Worm (Caenorhabditis elegans) whole organism, young adult: ENCODE measurements around the gene daz-1.

Source experiments
- C17E4.6 ChIP-seq: fragments of 200-800 bp; sonication (Bioruptor generic); IDR thresholded peaks from 2 replicates; pipeline ENCODE4 v1.3.6; 2022; ENCODE audit warnings: missing genetic modification reagents, missing genetic modification characterization, missing compliant biosample characterization
- F39B2.1 ChIP-seq: fragments of 200-800 bp; sonication (Bioruptor generic); IDR thresholded peaks from 2 replicates; pipeline ENCODE4 v1.3.6; 2022; ENCODE audit warnings: missing genetic modification reagents, missing genetic modification characterization, missing compliant biosample characterization
- F49E8.2 ChIP-seq: sonication (generic microtip); optimal IDR thresholded peaks from 3 replicates; lab custom pipeline; 2017; ENCODE audit warnings: missing genetic modification characterization, mild to moderate bottlenecking, missing compliant biosample characterization, antibody characterized with exemption, moderate library complexity; ENCODE audit not compliant: insufficient read depth
- F57A8.1 ChIP-seq: fragments of 200-800 bp; sonication (Bioruptor generic); optimal IDR thresholded peaks from 2 replicates; lab custom pipeline; 2018; ENCODE audit warnings: mild to moderate bottlenecking, missing genetic modification characterization, moderate library complexity, missing compliant biosample characterization
- F57C9.4 ChIP-seq: sonication (generic microtip); optimal IDR thresholded peaks from 2 replicates; lab custom pipeline; 2017; ENCODE audit warnings: mild to moderate bottlenecking, missing genetic modification characterization, missing compliant biosample characterization
- K11D2.4 ChIP-seq: fragments of 200-800 bp; sonication (Bioruptor generic); IDR thresholded peaks from 2 replicates; pipeline ENCODE4 v1.3.6; 2022; ENCODE audit warnings: missing genetic modification reagents, missing genetic modification characterization, missing compliant biosample characterization
- K12H6.12 ChIP-seq: fragments of 200-800 bp; sonication (Bioruptor generic); optimal IDR thresholded peaks from 2 replicates; lab custom pipeline; 2018; ENCODE audit warnings: mild to moderate bottlenecking, missing genetic modification characterization, missing compliant biosample characterization
- T26A5.8 ChIP-seq: sonication (generic microtip); optimal IDR thresholded peaks from 2 replicates; lab custom pipeline; 2016; ENCODE audit warnings: missing genetic modification characterization, missing compliant biosample characterization
- ama-1 ChIP-seq, 3 experiments: fragments of 150-350 bp in 1 of 3; sonication (generic microtip) in 2 of 3; optimal IDR thresholded peaks; 2 replicates each; lab custom pipeline; 2014 to 2018; ENCODE audit warnings: missing biosample characterization in 2 of 3, missing genetic modification characterization in 2 of 3, missing genetic modification reagents in 2 of 3
- aptf-2 ChIP-seq: fragments of 200-800 bp; sonication (Bioruptor generic); conservative IDR thresholded peaks from 2 replicates; pipeline ENCODE4 v1.3.6; 2022; ENCODE audit warnings: missing genetic modification reagents, missing genetic modification characterization, missing compliant biosample characterization
- aptf-3 ChIP-seq: fragments of 200-800 bp; sonication (Bioruptor generic); IDR thresholded peaks from 2 replicates; pipeline ENCODE4 v1.3.6; 2022; ENCODE audit warnings: missing genetic modification characterization, missing compliant biosample characterization
- athp-1 ChIP-seq: sonication (generic microtip); optimal IDR thresholded peaks from 2 replicates; lab custom pipeline; 2017; ENCODE audit warnings: mild to moderate bottlenecking, missing genetic modification characterization, missing compliant biosample characterization
- ccch-3 ChIP-seq: fragments of 200-800 bp; sonication (Bioruptor generic); optimal IDR thresholded peaks from 2 replicates; lab custom pipeline; 2018; ENCODE audit warnings: mild to moderate bottlenecking, missing genetic modification characterization, missing compliant biosample characterization
- ceh-58 ChIP-seq: fragments of 200-800 bp; sonication (Bioruptor generic); IDR thresholded peaks from 2 replicates; pipeline ENCODE4 v1.3.6; 2022; ENCODE audit warnings: missing genetic modification characterization, missing compliant biosample characterization
- chd-7 ChIP-seq: sonication (generic microtip); optimal IDR thresholded peaks from 2 replicates; lab custom pipeline; 2016; ENCODE audit warnings: mild to moderate bottlenecking, missing genetic modification characterization, moderate library complexity, missing compliant biosample characterization
- dpff-1 ChIP-seq: sonication (generic microtip); optimal IDR thresholded peaks from 2 replicates; lab custom pipeline; 2017; ENCODE audit warnings: mild to moderate bottlenecking, missing genetic modification characterization, missing compliant biosample characterization
- dpl-1 ChIP-seq: fragments of 150-350 bp; optimal IDR thresholded peaks from 2 replicates; lab custom pipeline; 2014; ENCODE audit warnings: missing biosample characterization, missing genetic modification reagents, missing genetic modification characterization
- efl-1 ChIP-seq: fragments of 150-350 bp; optimal IDR thresholded peaks from 2 replicates; lab custom pipeline; 2014; ENCODE audit warnings: missing biosample characterization, missing genetic modification reagents, missing genetic modification characterization
- egl-18 ChIP-seq: fragments of 200-800 bp; sonication (Bioruptor generic); IDR thresholded peaks from 2 replicates; pipeline ENCODE4 v1.3.6; 2022; ENCODE audit warnings: missing genetic modification reagents, missing genetic modification characterization, missing compliant biosample characterization
- egrh-3 ChIP-seq: fragments of 200-800 bp; sonication (Bioruptor generic); IDR thresholded peaks from 2 replicates; pipeline ENCODE4 v1.3.6; 2022; ENCODE audit warnings: missing genetic modification reagents, missing genetic modification characterization, missing compliant biosample characterization
- fkh-3 ChIP-seq: sonication (generic microtip); optimal IDR thresholded peaks from 2 replicates; lab custom pipeline; 2016; ENCODE audit warnings: mild to moderate bottlenecking, missing genetic modification characterization, missing compliant biosample characterization
- him-1 ChIP-seq: sonication (generic microtip); optimal IDR thresholded peaks from 2 replicates; lab custom pipeline; 2016; ENCODE audit warnings: missing genotype, missing genetic modification reagents, missing genetic modification characterization, missing compliant biosample characterization
- hrde-1 ChIP-seq: sonication (generic microtip); optimal IDR thresholded peaks from 2 replicates; lab custom pipeline; 2016; ENCODE audit warnings: missing genetic modification characterization, mild to moderate bottlenecking, missing compliant biosample characterization, moderate library complexity, missing genotype, missing genetic modification reagents, borderline replicate concordance
- hsf-1 ChIP-seq: fragments of 200-800 bp; sonication (Bioruptor generic); IDR thresholded peaks from 2 replicates; pipeline ENCODE4 v1.3.6; 2022; ENCODE audit warnings: missing genetic modification reagents, missing genetic modification characterization, missing compliant biosample characterization
- lin-26 ChIP-seq: fragments of 200-800 bp; sonication (Bioruptor generic); IDR thresholded peaks from 2 replicates; pipeline ENCODE4 v1.3.6; 2022; ENCODE audit warnings: missing genetic modification reagents, missing genetic modification characterization, missing compliant biosample characterization
- madf-10 ChIP-seq: sonication (generic microtip); optimal IDR thresholded peaks from 2 replicates; lab custom pipeline; 2016; ENCODE audit warnings: mild to moderate bottlenecking, missing genetic modification characterization, missing compliant biosample characterization
- madf-8 ChIP-seq: fragments of 200-800 bp; sonication (Bioruptor generic); conservative IDR thresholded peaks from 2 replicates; pipeline ENCODE4 v1.3.6; 2022; ENCODE audit warnings: missing genetic modification reagents, missing genetic modification characterization, missing compliant biosample characterization
- mcd-1 ChIP-seq: fragments of 200-800 bp; sonication (Bioruptor generic); IDR thresholded peaks from 2 replicates; pipeline ENCODE4 v1.3.6; 2022; ENCODE audit warnings: missing genetic modification reagents, missing genetic modification characterization, missing compliant biosample characterization
- mes-4 ChIP-seq: sonication (generic microtip); optimal IDR thresholded peaks from 2 replicates; lab custom pipeline; 2016; ENCODE audit warnings: missing genotype, missing genetic modification characterization, missing compliant biosample characterization
- nfya-2 ChIP-seq: fragments of 200-800 bp; sonication (Bioruptor generic); IDR thresholded peaks from 2 replicates; pipeline ENCODE4 v1.3.6; 2022; ENCODE audit warnings: missing genetic modification reagents, missing genetic modification characterization, missing compliant biosample characterization
- nhr-179 ChIP-seq: sonication (generic microtip); optimal IDR thresholded peaks from 2 replicates; lab custom pipeline; 2016; ENCODE audit warnings: mild to moderate bottlenecking, missing genetic modification characterization, missing compliant biosample characterization
- nhr-90 ChIP-seq: sonication (generic microtip); optimal IDR thresholded peaks from 2 replicates; lab custom pipeline; 2016; ENCODE audit warnings: missing genotype, mild to moderate bottlenecking, missing genetic modification characterization, missing compliant biosample characterization
- sea-2 ChIP-seq: fragments of 200-800 bp; sonication (Bioruptor generic); IDR thresholded peaks from 2 replicates; pipeline ENCODE4 v1.3.6; 2022; ENCODE audit warnings: missing genetic modification characterization, missing compliant biosample characterization
- snpc-3.4 ChIP-seq: sonication (generic microtip); optimal IDR thresholded peaks from 2 replicates; lab custom pipeline; 2017; ENCODE audit warnings: missing genetic modification characterization, mild to moderate bottlenecking, missing compliant biosample characterization, antibody characterized with exemption, moderate library complexity, missing genotype, missing genetic modification reagents
- somi-1 ChIP-seq: fragments of 200-800 bp; sonication (Bioruptor generic); optimal IDR thresholded peaks from 2 replicates; lab custom pipeline; 2018; ENCODE audit warnings: mild to moderate bottlenecking, missing genetic modification characterization, missing compliant biosample characterization
- sptf-2 ChIP-seq: fragments of 200-800 bp; sonication (Bioruptor generic); optimal IDR thresholded peaks from 2 replicates; lab custom pipeline; 2018; ENCODE audit warnings: mild to moderate bottlenecking, missing genetic modification characterization, missing compliant biosample characterization
- ztf-28 ChIP-seq: fragments of 200-800 bp; sonication (Bioruptor generic); IDR thresholded peaks from 2 replicates; pipeline ENCODE4 v1.3.6; 2022; ENCODE audit warnings: missing genetic modification reagents, missing genetic modification characterization, missing compliant biosample characterization

daz-1 gene

ce11 chrII:5414040-5414439, 42.1 kb upstream of the daz-1 start, which contains the start of the genes EEED8.14 and EEED8.3 (continued):
- TF ChIP-seq K11D2.4: no peak
- TF ChIP-seq efl-1 (GFP tag; lab: Kevin White, UChicago): no peak
- TF ChIP-seq madf-10 (tag; lab: Kevin White, UChicago): no peak
- TF ChIP-seq F39B2.1 (GFP tag; lab: Robert Waterston, UW): no peak
- no peak for TF ChIP-seq hrde-1 (tag; lab: Kevin White, UChicago)
- TF ChIP-seq K12H6.12 (tag; lab: Kevin White, UChicago): no peak
- TF ChIP-seq madf-8 (GFP tag; lab: Robert Waterston, UW): peak; percentile 61
- TF ChIP-seq nhr-179 (tag; lab: Kevin White, UChicago): no peak
- no peak for TF ChIP-seq nhr-90 (tag; lab: Kevin White, UChicago)
- TF ChIP-seq hsf-1 (GFP tag; lab: Robert Waterston, UW): no peak

- no peak for TF ChIP-seq madf-8 (GFP tag; lab: Robert Waterston, UW)
Measured at ce11 chrII:5416204-5416764, 39.8 kb upstream of the daz-1 start, which contains the start of gene EEED8.2. Gene EEED8.2, plus strand, starts transcription at chrII:5416714.

DNA sequence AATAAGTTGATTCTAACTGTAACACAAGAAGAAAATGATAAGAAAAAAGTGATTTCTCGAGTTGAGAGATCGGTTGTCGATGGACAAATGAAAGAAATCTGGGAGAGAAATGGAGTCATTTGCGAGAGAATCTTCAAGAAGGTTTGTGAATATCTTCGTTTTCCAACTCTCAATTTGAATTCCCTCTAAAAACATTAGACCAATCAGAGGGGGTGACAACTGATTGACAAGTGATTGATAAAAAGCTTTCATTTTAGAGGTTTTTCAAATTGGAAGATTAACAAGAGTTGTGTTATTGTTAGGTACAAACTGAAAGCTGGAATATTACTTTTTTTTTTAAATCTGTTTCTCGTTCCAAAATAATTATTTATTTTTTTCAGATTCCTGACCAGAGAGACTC, 38.2 kb upstream of the daz-1 start:
- no peak for TF ChIP-seq mes-4 (tag; lab: Kevin White, UChicago)
- TF ChIP-seq fkh-3 (tag; lab: Kevin White, UChicago): no peak
- no peak for TF ChIP-seq egl-18 (GFP tag; lab: Robert Waterston, UW)
- no peak for TF ChIP-seq mcd-1 (GFP tag; lab: Robert Waterston, UW)

ce11 chrII:5418317-5418716, 37.8 kb upstream of the daz-1 start:
- TF ChIP-seq aptf-3 (GFP tag; lab: Robert Waterston, UW) (no peak), F57C9.4 (tag; lab: Kevin White, UChicago) (no peak), madf-8 (GFP tag; lab: Robert Waterston, UW) (no peak), aptf-2 (GFP tag; lab: Robert Waterston, UW) (no peak), athp-1 (tag; lab: Kevin White, UChicago) (no peak), K11D2.4 (no peak), snpc-3.4 (tag; lab: Kevin White, UChicago) (no peak), ccch-3 (GFP tag; lab: Kevin White, UChicago) (no peak), somi-1 (GFP tag; lab: Kevin White, UChicago) (no peak), ztf-28 (GFP tag; lab: Robert Waterston, UW) (no peak), sptf-2 (GFP tag; lab: Kevin White, UChicago) (no peak), nfya-2 (GFP tag; lab: Robert Waterston, UW) (no peak), dpff-1 (tag; lab: Kevin White, UChicago) (no peak), C17E4.6 (GFP tag; lab: Robert Waterston, UW) (no peak), dpl-1 (GFP tag; lab: Kevin White, UChicago) (no peak), madf-10 (tag; lab: Kevin White, UChicago) (no peak), lin-26 (GFP tag; lab: Robert Waterston, UW) (no peak), sea-2 (no peak), T26A5.8 (tag; lab: Kevin White, UChicago) (no peak)

ce11 chrII:5418929-5419328, 37.2 kb upstream of the daz-1 start, which contains the start of gene EEED8.15:
Gene EEED8.15, plus strand, starts transcription at chrII:5419229.
- no peak for TF ChIP-seq somi-1 (GFP tag; lab: Kevin White, UChicago)
- TF ChIP-seq ama-1 (optimal IDR thresholded peaks at IDR 0.05; lab: Kevin White, UChicago): no peak
- no peak for TF ChIP-seq ama-1 (GFP tag; optimal IDR thresholded peaks at IDR 0.05; lab: Kevin White, UChicago)
- TF ChIP-seq egrh-3 (GFP tag; lab: Robert Waterston, UW): no peak
- TF ChIP-seq F49E8.2 (tag; lab: Kevin White, UChicago): no peak
- no peak for TF ChIP-seq chd-7 (tag; lab: Kevin White, UChicago)
- TF ChIP-seq F57C9.4 (tag; lab: Kevin White, UChicago): no peak
- TF ChIP-seq F57A8.1 (GFP tag; lab: Kevin White, UChicago): no peak
- TF ChIP-seq snpc-3.4 (tag; lab: Kevin White, UChicago): no peak
- no peak for TF ChIP-seq him-1 (tag; lab: Kevin White, UChicago)
- TF ChIP-seq ceh-58 (GFP tag; lab: Robert Waterston, UW): no peak
